Fruit fly (Drosophila melanogaster) whole organism, embryonic: ENCODE data around the gene CG32812.

Experiments
- Abd-B ChIP-seq: fragments of 200-800 bp; sonication (Bioruptor generic); optimal IDR thresholded peaks from 2 replicates; lab custom pipeline; 2018; ENCODE audit warnings: missing biosample characterization, mild to moderate bottlenecking, missing genetic modification characterization, moderate library complexity
- Aef1 ChIP-seq: fragments of 200-800 bp; sonication (Bioruptor generic); IDR thresholded peaks from 3 replicates; pipeline ENCODE4 v1.3.6; 2022; ENCODE audit warnings: missing biosample characterization, missing genetic modification characterization
- Atf6 ChIP-seq: fragments of 200-800 bp; sonication (Bioruptor generic); IDR thresholded peaks from 2 replicates; pipeline ENCODE4 v1.3.6; 2022; ENCODE audit warnings: missing biosample characterization, missing genetic modification characterization
- CG10543 ChIP-seq: fragments of 200-800 bp; sonication (Bioruptor generic); optimal IDR thresholded peaks from 3 replicates; lab custom pipeline; 2017; ENCODE audit warnings: missing biosample characterization, mild to moderate bottlenecking, missing genetic modification characterization, moderate library complexity
- CG10979 ChIP-seq: fragments of 200-800 bp; sonication (Bioruptor generic); optimal IDR thresholded peaks from 2 replicates; lab custom pipeline; 2018; ENCODE audit warnings: missing biosample characterization, mild to moderate bottlenecking, missing genetic modification characterization, moderate library complexity
- CG13894 ChIP-seq: fragments of 200-800 bp; sonication (Bioruptor generic); optimal IDR thresholded peaks from 3 replicates; lab custom pipeline; 2018; ENCODE audit warnings: missing biosample characterization, mild to moderate bottlenecking, missing genetic modification characterization, moderate library complexity
- CG14014 ChIP-seq: fragments of 200-800 bp; sonication (Bioruptor generic); IDR thresholded peaks from 2 replicates; pipeline ENCODE4 v1.3.6; 2022; ENCODE audit warnings: missing biosample characterization, missing genetic modification characterization
- CG14667 ChIP-seq: fragments of 200-800 bp; sonication (Bioruptor generic); IDR thresholded peaks from 2 replicates; pipeline ENCODE4 v1.3.6; 2022; ENCODE audit warnings: missing biosample characterization, missing genetic modification characterization
- CG15514 ChIP-seq: fragments of 200-800 bp; sonication (Bioruptor generic); optimal IDR thresholded peaks from 3 replicates; lab custom pipeline; 2017; ENCODE audit warnings: missing biosample characterization, missing genetic modification characterization, mild to moderate bottlenecking, moderate library complexity, missing genetic modification reagents
- CG2202 ChIP-seq: fragments of 200-800 bp; sonication (Bioruptor generic); optimal IDR thresholded peaks from 2 replicates; lab custom pipeline; 2018; ENCODE audit warnings: missing biosample characterization, mild to moderate bottlenecking, missing genetic modification characterization
- CG30020 ChIP-seq: fragments of 200-800 bp; optimal IDR thresholded peaks from 2 replicates; lab custom pipeline; 2019; ENCODE audit warnings: missing biosample characterization, mild to moderate bottlenecking, missing genetic modification characterization, moderate library complexity
- CG30431 ChIP-seq: fragments of 200-800 bp; sonication (Bioruptor generic); optimal IDR thresholded peaks from 2 replicates; lab custom pipeline; 2017; ENCODE audit warnings: missing biosample characterization, missing genetic modification characterization
- CG32767 ChIP-seq: fragments of 200-800 bp; sonication (Bioruptor generic); IDR thresholded peaks from 2 replicates; pipeline ENCODE4 v1.3.6; 2022; ENCODE audit warnings: missing biosample characterization, missing genetic modification characterization
- CG3407 ChIP-seq: fragments of 200-800 bp; sonication (Bioruptor generic); optimal IDR thresholded peaks from 2 replicates; lab custom pipeline; 2018; ENCODE audit warnings: missing biosample characterization, mild to moderate bottlenecking, missing genetic modification characterization
- CG34376 ChIP-seq: fragments of 200-800 bp; sonication (Bioruptor generic); optimal IDR thresholded peaks from 2 replicates; lab custom pipeline; 2018; ENCODE audit warnings: missing biosample characterization, mild to moderate bottlenecking, missing genetic modification characterization
- CG3995 ChIP-seq: fragments of 200-800 bp; sonication (Bioruptor generic); optimal IDR thresholded peaks from 3 replicates; lab custom pipeline; 2016; ENCODE audit warnings: missing biosample characterization, missing genetic modification characterization
- CG7839 ChIP-seq: fragments of 200-800 bp; sonication (Bioruptor generic); optimal IDR thresholded peaks from 3 replicates; lab custom pipeline; 2018; ENCODE audit warnings: missing biosample characterization, mild to moderate bottlenecking, missing genetic modification characterization, moderate library complexity
- CG7963 ChIP-seq: fragments of 200-800 bp; sonication (Bioruptor generic); IDR thresholded peaks from 3 replicates; pipeline ENCODE4 v1.3.6; 2022; ENCODE audit warnings: missing biosample characterization, missing genetic modification characterization; ENCODE audit not compliant: partially characterized antibody
- CG8359 ChIP-seq: fragments of 200-800 bp; sonication (Bioruptor generic); optimal IDR thresholded peaks from 2 replicates; lab custom pipeline; 2017; ENCODE audit warnings: missing biosample characterization, mild to moderate bottlenecking, missing genetic modification characterization, borderline replicate concordance
- CG9932 ChIP-seq: fragments of 200-800 bp; sonication (Bioruptor generic); IDR thresholded peaks from 2 replicates; pipeline ENCODE4 v1.3.6; 2022; ENCODE audit warnings: missing biosample characterization, missing genetic modification characterization
- CTCF ChIP-seq: fragments of 200-800 bp; sonication (Bioruptor generic); optimal IDR thresholded peaks from 2 replicates; lab custom pipeline; 2017; ENCODE audit warnings: missing biosample characterization, mild to moderate bottlenecking, missing genetic modification characterization, moderate library complexity
- D19A ChIP-seq: fragments of 200-800 bp; optimal IDR thresholded peaks from 3 replicates; lab custom pipeline; 2019; ENCODE audit warnings: missing biosample characterization, mild to moderate bottlenecking, missing genetic modification characterization, moderate library complexity
- Doc3 ChIP-seq: fragments of 200-800 bp; sonication (Bioruptor generic); IDR thresholded peaks from 3 replicates; pipeline ENCODE4 v1.3.6; 2022; ENCODE audit warnings: missing biosample characterization, missing genetic modification characterization; ENCODE audit not compliant: partially characterized antibody
- Hand ChIP-seq: fragments of 200-800 bp; sonication (Bioruptor generic); optimal IDR thresholded peaks from 2 replicates; lab custom pipeline; 2017; ENCODE audit warnings: mild to moderate bottlenecking, missing biosample characterization, missing genetic modification reagents, missing genetic modification characterization
- HmgZ ChIP-seq: fragments of 200-800 bp; sonication (Bioruptor generic); optimal IDR thresholded peaks from 2 replicates; lab custom pipeline; 2018; ENCODE audit warnings: missing biosample characterization, mild to moderate bottlenecking, missing genetic modification characterization
- Hsf ChIP-seq: fragments of 200-800 bp; sonication (Bioruptor generic); optimal IDR thresholded peaks from 3 replicates; lab custom pipeline; 2016; ENCODE audit warnings: missing biosample characterization, missing genetic modification characterization
- Meics ChIP-seq: fragments of 200-800 bp; sonication (Bioruptor generic); optimal IDR thresholded peaks from 2 replicates; lab custom pipeline; 2017; ENCODE audit warnings: missing biosample characterization, mild to moderate bottlenecking, missing genetic modification characterization
- Nf-YC ChIP-seq: fragments of 200-800 bp; optimal IDR thresholded peaks from 3 replicates; lab custom pipeline; 2019; ENCODE audit warnings: missing biosample characterization, mild to moderate bottlenecking, missing genetic modification characterization, moderate library complexity
- NfI ChIP-seq: fragments of 200-800 bp; sonication (Bioruptor generic); optimal IDR thresholded peaks from 3 replicates; lab custom pipeline; 2018; ENCODE audit warnings: missing biosample characterization, mild to moderate bottlenecking, missing genetic modification characterization, moderate library complexity
- Rfx ChIP-seq: fragments of 200-800 bp; sonication (Bioruptor generic); IDR thresholded peaks from 2 replicates; pipeline ENCODE4 v1.3.6; 2022; ENCODE audit warnings: missing biosample characterization, missing genetic modification characterization
- Sry-β ChIP-seq: fragments of 200-800 bp; sonication (Bioruptor generic); optimal IDR thresholded peaks from 2 replicates; lab custom pipeline; 2018; ENCODE audit warnings: missing biosample characterization, mild to moderate bottlenecking, missing genetic modification characterization, moderate library complexity
- az2 ChIP-seq: fragments of 200-800 bp; sonication (Bioruptor generic); optimal IDR thresholded peaks from 3 replicates; lab custom pipeline; 2016; ENCODE audit warnings: missing biosample characterization, missing genetic modification characterization
- cas ChIP-seq: fragments of 200-800 bp; sonication (Bioruptor generic); IDR thresholded peaks from 2 replicates; pipeline ENCODE4 v1.3.6; 2022; ENCODE audit warnings: missing biosample characterization, missing genetic modification characterization
- cg ChIP-seq: fragments of 200-800 bp; sonication (Bioruptor generic); optimal IDR thresholded peaks from 3 replicates; lab custom pipeline; 2019; ENCODE audit warnings: missing biosample characterization, mild to moderate bottlenecking, missing genetic modification characterization, moderate library complexity
- crol ChIP-seq: fragments of 200-800 bp; sonication (Bioruptor generic); IDR thresholded peaks from 2 replicates; pipeline ENCODE4 v1.3.6; 2022; ENCODE audit warnings: missing biosample characterization, missing genetic modification characterization
- da ChIP-seq: fragments of 200-800 bp; sonication (Bioruptor generic); optimal IDR thresholded peaks from 2 replicates; lab custom pipeline; 2016; ENCODE audit warnings: missing biosample characterization, missing genetic modification characterization
- disco-r ChIP-seq: fragments of 200-800 bp; sonication (Bioruptor generic); optimal IDR thresholded peaks from 2 replicates; lab custom pipeline; 2016; ENCODE audit warnings: missing biosample characterization, missing genetic modification characterization
- gfzf ChIP-seq: fragments of 200-800 bp; sonication (Bioruptor generic); optimal IDR thresholded peaks from 2 replicates; lab custom pipeline; 2016; ENCODE audit warnings: missing biosample characterization, mild to moderate bottlenecking, missing genetic modification characterization, moderate library complexity
- lab ChIP-seq: fragments of 200-800 bp; sonication (Bioruptor generic); optimal IDR thresholded peaks from 3 replicates; lab custom pipeline; 2017; ENCODE audit warnings: missing biosample characterization, missing genetic modification characterization, mild to moderate bottlenecking, moderate library complexity, missing genetic modification reagents
- lmd ChIP-seq: fragments of 200-800 bp; sonication (Bioruptor generic); IDR thresholded peaks from 2 replicates; pipeline ENCODE4 v1.3.6; 2022; ENCODE audit warnings: missing biosample characterization, missing genetic modification characterization
- otp ChIP-seq: fragments of 200-800 bp; sonication (Bioruptor generic); IDR thresholded peaks from 3 replicates; pipeline ENCODE4, ENCODE4 v1.3.6; 2022; ENCODE audit warnings: missing biosample characterization, missing genetic modification characterization
- pnt ChIP-seq: fragments of 200-800 bp; sonication (Bioruptor generic); optimal IDR thresholded peaks from 3 replicates; lab custom pipeline; 2016; ENCODE audit warnings: missing biosample characterization, missing genetic modification characterization
- pzg ChIP-seq: fragments of 200-800 bp; sonication (Bioruptor generic); optimal IDR thresholded peaks from 3 replicates; lab custom pipeline; 2018; ENCODE audit warnings: missing biosample characterization, mild to moderate bottlenecking, missing genetic modification characterization, moderate library complexity
- rib ChIP-seq: fragments of 200-800 bp; sonication (Bioruptor generic); IDR thresholded peaks from 2 replicates; pipeline ENCODE4 v1.3.6; 2022; ENCODE audit warnings: missing biosample characterization, missing genetic modification characterization
- sd ChIP-seq: fragments of 200-800 bp; sonication (Bioruptor generic); optimal IDR thresholded peaks from 3 replicates; lab custom pipeline; 2018; ENCODE audit warnings: missing biosample characterization, mild to moderate bottlenecking, missing genetic modification characterization, moderate library complexity
- slbo ChIP-seq: fragments of 200-800 bp; sonication (Bioruptor generic); IDR thresholded peaks from 2 replicates; pipeline ENCODE4 v1.3.6; 2022; ENCODE audit warnings: missing biosample characterization, missing genetic modification characterization
- so ChIP-seq: fragments of 200-800 bp; sonication (Bioruptor generic); IDR thresholded peaks from 3 replicates; pipeline ENCODE4 v1.3.6; 2022; ENCODE audit warnings: missing biosample characterization, missing genetic modification characterization
- sob ChIP-seq: fragments of 200-800 bp; sonication (Bioruptor generic); IDR thresholded peaks from 2 replicates; pipeline ENCODE4 v1.3.6; 2022; ENCODE audit warnings: missing biosample characterization, missing genetic modification characterization
- sug ChIP-seq: fragments of 200-800 bp; optimal IDR thresholded peaks from 2 replicates; lab custom pipeline; 2019; ENCODE audit warnings: missing biosample characterization, mild to moderate bottlenecking, missing genetic modification characterization, moderate library complexity
- vvl ChIP-seq: fragments of 200-800 bp; sonication (Bioruptor generic); IDR thresholded peaks from 2 replicates; pipeline ENCODE4 v1.3.6; 2022; ENCODE audit warnings: missing biosample characterization, missing genetic modification characterization
- zfh1 ChIP-seq: fragments of 200-800 bp; sonication (Bioruptor generic); IDR thresholded peaks from 3 replicates; pipeline ENCODE4 v1.3.6; 2022; ENCODE audit warnings: missing biosample characterization, missing genetic modification characterization

Gene CG32812

DNA sequence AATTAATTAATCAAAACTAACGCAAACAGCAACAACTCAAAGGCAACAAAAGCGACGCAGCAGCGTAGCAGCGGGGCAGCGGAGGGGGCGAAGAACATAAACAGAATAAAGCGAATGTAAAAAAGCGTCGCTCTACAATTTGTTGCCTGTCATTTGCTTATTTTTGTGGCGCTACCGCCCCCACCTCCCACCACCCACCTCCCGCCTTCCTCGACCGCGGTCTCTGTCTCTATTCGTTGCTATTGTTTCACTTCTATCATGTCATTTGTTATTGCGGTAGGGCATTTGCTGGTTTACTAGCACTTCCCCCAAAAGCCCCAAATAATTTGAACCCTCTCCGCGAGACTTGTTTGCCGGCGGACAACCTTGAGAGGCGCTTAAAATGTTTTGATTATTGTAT lies 1.8 kb upstream of the CG32812 start (continued):
- TF ChIP-seq vvl (0 out of 2 replicates have a peak, but pooled peaks have one; percentile 22), CG3407 (no peak), CG7839 (tag; lab: Kevin White, UChicago) (peak; percentile 10), CG9932 (GFP tag; lab: Robert Waterston, UW) (peak; percentile 55), Meics (peak; percentile 3), CG3995 (GFP tag; lab: Kevin White, UChicago) (no peak), sd (peak; percentile 81), crol (GFP tag; lab: Robert Waterston, UW) (peak; percentile 89), CG34376 (GFP tag; lab: Kevin White, UChicago) (peak; percentile 79), CG13894 (peak; percentile 1), slbo (GFP tag; lab: Robert Waterston, UW) (no peak), zfh1 (GFP tag; lab: Robert Waterston, UW) (0 out of 3 replicates have a peak, but pooled peaks have one; percentile 18), so (GFP tag; lab: Robert Waterston, UW) (no peak; the same call in 2 of the 3 replicates), gfzf (GFP tag; lab: Kevin White, UChicago) (no peak), D19A (tag; lab: Kevin White, UChicago) (peak; percentile 58), rib (GFP tag; lab: Robert Waterston, UW) (0 out of 2 replicates have a peak, but pooled peaks have one; percentile 19), sug (tag; lab: Kevin White, UChicago) (peak; percentile 36), Rfx (GFP tag; lab: Robert Waterston, UW) (peak; percentile 27; the same call in 1 of the 2 replicates), Atf6 (GFP tag; lab: Robert Waterston, UW) (no peak), sob (peak; percentile 37; the same call in 1 of the 2 replicates), az2 (GFP tag; lab: Kevin White, UChicago) (no peak), Abd-B (peak; percentile 1), lmd (GFP tag; lab: Robert Waterston, UW) (peak; percentile 18; the same call in 1 of the 2 replicates), Aef1 (GFP tag; lab: Robert Waterston, UW) (0 out of 3 replicates have a peak, but pooled peaks have one; percentile 48), CG14014 (GFP tag; lab: Robert Waterston, UW) (peak; percentile 31; the same call in 1 of the 2 replicates), CG10543 (peak; percentile 89), lab (GFP tag; lab: Kevin White, UChicago) (peak; percentile 42), Nf-YC (tag; lab: Kevin White, UChicago) (peak; percentile 50)

DNA sequence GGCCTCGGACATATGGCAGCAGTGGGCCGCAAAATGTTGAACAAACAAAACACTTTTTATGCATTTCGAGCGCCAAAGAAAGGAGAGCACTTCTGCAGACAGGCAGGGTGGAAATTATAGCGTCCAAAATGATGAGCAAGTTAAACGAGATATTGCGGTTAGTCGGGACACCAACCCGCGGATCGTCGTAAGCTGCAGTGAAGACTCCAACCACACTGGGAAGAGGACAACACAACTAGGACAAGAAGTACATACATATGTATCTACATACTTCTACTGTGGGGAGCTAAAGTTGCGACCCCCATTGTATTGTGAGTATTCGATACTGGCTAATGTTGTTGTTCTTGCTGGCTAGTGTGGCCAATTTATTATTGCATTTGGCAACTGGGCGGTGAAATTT lies 954 bp upstream of the CG32812 start:
- TF ChIP-seq CG10979 (tag; lab: Kevin White, UChicago), result no peak
- peak; percentile 13 for TF ChIP-seq CG15514
- TF ChIP-seq crol (GFP tag; lab: Robert Waterston, UW), result no peak
- no peak for TF ChIP-seq CG30431
- TF ChIP-seq cas (GFP tag; lab: Robert Waterston, UW), result no peak
- TF ChIP-seq HmgZ (tag; lab: Kevin White, UChicago), result no peak
- no peak for TF ChIP-seq otp (GFP tag; lab: Robert Waterston, UW)
- peak; percentile 64 for TF ChIP-seq CTCF (GFP tag; lab: Kevin White, UChicago)
- TF ChIP-seq CG7963 (GFP tag; lab: Robert Waterston, UW), result no peak
- TF ChIP-seq disco-r (GFP tag; lab: Kevin White, UChicago), result no peak
- TF ChIP-seq CG3995 (GFP tag; lab: Kevin White, UChicago), result no peak
- no peak for TF ChIP-seq pzg (GFP tag; lab: Kevin White, UChicago)
- TF ChIP-seq cg (GFP tag; lab: Kevin White, UChicago), result no peak
- no peak for TF ChIP-seq Doc3 (GFP tag; lab: Robert Waterston, UW)
- no peak for TF ChIP-seq CG2202 (tag; lab: Kevin White, UChicago)
- TF ChIP-seq CG32767, result no peak
- TF ChIP-seq NfI (GFP tag; lab: Kevin White, UChicago), result no peak
- TF ChIP-seq CG30020 (tag; lab: Kevin White, UChicago), result no peak
- no peak for TF ChIP-seq CG8359 (GFP tag; lab: Kevin White, UChicago)
- TF ChIP-seq CG3407, result no peak
- TF ChIP-seq Sry-β (GFP tag; lab: Kevin White, UChicago), result no peak
- TF ChIP-seq pnt (GFP tag; lab: Kevin White, UChicago), result no peak
- no peak for TF ChIP-seq CG14667
- no peak for TF ChIP-seq da (GFP tag; lab: Kevin White, UChicago)
- no peak for TF ChIP-seq so (GFP tag; lab: Robert Waterston, UW)
- TF ChIP-seq Hand (GFP tag; lab: Kevin White, UChicago), result no peak
- TF ChIP-seq zfh1 (GFP tag; lab: Robert Waterston, UW), result no peak
- TF ChIP-seq Hsf (GFP tag; lab: Kevin White, UChicago), result no peak
